Worm (Caenorhabditis elegans): ENCODE measurements around the gene fcd-2.

The fcd-2 gene

ce11 chrIV:15025384-15025783, at the start of gene fcd-2 (continued):
- TF ChIP-seq grh-1 (GFP tag; IDR thresholded peaks at IDR 0.05) (no peak), fos-1 (tag; optimal IDR thresholded peaks at IDR 0.05) (no peak), xbp-1 (tag; optimal IDR thresholded peaks at IDR 0.05) (peak; percentile 59), egl-13 (tag; optimal IDR thresholded peaks at IDR 0.05) (peak; percentile 4), lin-13 (GFP tag; optimal IDR thresholded peaks at IDR 0.05) (peak; percentile 30), nhr-90 (tag; optimal IDR thresholded peaks at IDR 0.05; ENCODE audit: poor library complexity) (peak; percentile 5), mep-1 (tag; optimal IDR thresholded peaks at IDR 0.05) (peak; percentile 79), pqm-1 (tag; optimal IDR thresholded peaks at IDR 0.05) (no peak), ceh-82 (tag; optimal IDR thresholded peaks at IDR 0.05) (peak in 2 of 3 experiments; percentile 25 to 55), vab-15 (tag; optimal IDR thresholded peaks at IDR 0.05) (no peak), efl-1 (optimal IDR thresholded peaks at IDR 0.05) (peak; percentile 92 to 94), efl-1 (GFP tag; optimal IDR thresholded peaks at IDR 0.05 in 1 of 2) (peak; percentile 91 to 99), ztf-4 (tag; optimal IDR thresholded peaks at IDR 0.05) (no peak), zip-4 (GFP tag; optimal IDR thresholded peaks at IDR 0.05) (no peak), dpl-1 (GFP tag; optimal IDR thresholded peaks at IDR 0.05) (peak; percentile 89 to 93 (median 89)), fkh-10 (GFP tag; optimal IDR thresholded peaks at IDR 0.05) (no peak), lin-35 (GFP tag; optimal IDR thresholded peaks at IDR 0.05) (peak; percentile 89 to 95), unc-30 (tag; optimal IDR thresholded peaks at IDR 0.05) (no peak), swsn-7 (tag; optimal IDR thresholded peaks at IDR 0.05) (peak; percentile 38), sox-4 (tag; optimal IDR thresholded peaks at IDR 0.05) (no peak), ceh-63 (GFP tag; optimal IDR thresholded peaks at IDR 0.05) (no peak), nhr-28 (tag; optimal IDR thresholded peaks at IDR 0.05) (no peak), nhr-47 (tag; optimal IDR thresholded peaks at IDR 0.05) (peak; percentile 56), ztf-11 (tag; optimal IDR thresholded peaks at IDR 0.05) (no peak), lin-15B (tag; optimal IDR thresholded peaks at IDR 0.05) (peak; percentile 64), ceh-88 (GFP tag; IDR thresholded peaks at IDR 0.05) (no peak), nhr-76 (tag; optimal IDR thresholded peaks at IDR 0.05) (no peak), sup-37 (GFP tag; optimal IDR thresholded peaks at IDR 0.05) (no peak), hlh-4 (tag; optimal IDR thresholded peaks at IDR 0.05) (no peak), elt-2 (tag; optimal IDR thresholded peaks at IDR 0.05) (no peak), jun-1 (tag; optimal IDR thresholded peaks at IDR 0.05) (no peak)

DNA sequence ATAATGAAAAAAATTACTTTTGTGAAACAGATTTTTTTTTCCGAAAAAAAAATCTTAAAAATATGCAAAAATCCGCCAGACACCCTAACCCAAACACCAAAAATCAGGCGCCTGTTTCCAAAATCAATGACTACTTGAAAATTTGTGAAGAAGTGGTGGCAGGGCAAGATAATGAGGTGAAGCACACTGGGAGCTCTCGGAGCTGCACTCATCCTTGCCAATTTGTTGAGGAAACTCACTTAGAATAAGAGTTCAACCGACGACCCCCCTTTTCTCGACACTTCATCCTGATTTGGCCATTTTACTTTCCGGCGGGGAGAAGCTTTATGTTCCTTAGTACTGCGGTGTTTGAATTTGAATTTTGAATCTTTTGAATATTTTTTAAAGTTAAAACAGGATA, 47.3 kb upstream of the fcd-2 start:
- TF ChIP-seq efl-1 (optimal IDR thresholded peaks at IDR 0.05) (no peak), efl-1 (GFP tag; optimal IDR thresholded peaks at IDR 0.05 in 1 of 2) (peak in 1 of 2 experiments; percentile 85), C16A3.4 (tag; optimal IDR thresholded peaks at IDR 0.05) (no peak)

ce11 chrIV:14981311-14981710, 44.2 kb upstream of the fcd-2 start, which contains the start of gene atln-2:
Gene atln-2 (plus strand): TSS chrIV:14981611.
- TF ChIP-seq efl-1 (optimal IDR thresholded peaks at IDR 0.05) (no peak), efl-1 (GFP tag; optimal IDR thresholded peaks at IDR 0.05 in 1 of 2) (peak in 1 of 2 experiments; percentile 57), C34B4.2 (tag; optimal IDR thresholded peaks at IDR 0.05) (no peak)

ce11 chrIV:14985019-14985418, 40.5 kb upstream of the fcd-2 start:
- TF ChIP-seq dsc-1 (tag; optimal IDR thresholded peaks at IDR 0.05), result no peak
- TF ChIP-seq jun-1 (tag; optimal IDR thresholded peaks at IDR 0.05), result peak; percentile 21

- TF ChIP-seq efl-1 (optimal IDR thresholded peaks at IDR 0.05), result no peak
- peak in 1 of 2 experiments; percentile 37 for TF ChIP-seq efl-1 (GFP tag; optimal IDR thresholded peaks at IDR 0.05 in 1 of 2)
- TF ChIP-seq lsy-2 (tag; optimal IDR thresholded peaks at IDR 0.05), result no peak
These were observed 39.7 kb upstream of the fcd-2 start for ce11 chrIV:14985859-14986258.
